Worm (Caenorhabditis elegans) whole organism, young adult: ENCODE measurements around the gene T09A5.5.
A peak's percentile ranks its signal among the peaks of the same experiment; 100 is the strongest.

Source experiments
- B0035.1 ChIP-seq: sonication (generic microtip); optimal IDR thresholded peaks from 2 replicates; lab custom pipeline; 2016; ENCODE audit warnings: missing genetic modification characterization, mild to moderate bottlenecking, missing compliant biosample characterization, missing genotype, missing genetic modification reagents
- B0336.3 ChIP-seq: fragments of 200-800 bp; sonication (Bioruptor generic); IDR thresholded peaks from 2 replicates; pipeline ENCODE4 v1.3.6; 2022; ENCODE audit warnings: missing genetic modification characterization, missing compliant biosample characterization
- D2030.7 ChIP-seq: fragments of 200-800 bp; sonication (Bioruptor generic); IDR thresholded peaks from 2 replicates; pipeline ENCODE4 v1.3.6; 2022; ENCODE audit warnings: missing genetic modification reagents, missing genetic modification characterization, missing compliant biosample characterization
- F10E7.11 ChIP-seq: sonication (generic microtip); optimal IDR thresholded peaks from 2 replicates; lab custom pipeline; 2017; ENCODE audit warnings: mild to moderate bottlenecking, missing genetic modification characterization, moderate library complexity, missing compliant biosample characterization
- F22D6.2 ChIP-seq: sonication (generic microtip); optimal IDR thresholded peaks from 2 replicates; lab custom pipeline; 2016; ENCODE audit warnings: mild to moderate bottlenecking, missing genetic modification characterization, missing compliant biosample characterization
- F57C9.4 ChIP-seq: sonication (generic microtip); optimal IDR thresholded peaks from 2 replicates; lab custom pipeline; 2017; ENCODE audit warnings: mild to moderate bottlenecking, missing genetic modification characterization, missing compliant biosample characterization
- K11D2.4 ChIP-seq: fragments of 200-800 bp; sonication (Bioruptor generic); IDR thresholded peaks from 2 replicates; pipeline ENCODE4 v1.3.6; 2022; ENCODE audit warnings: missing genetic modification reagents, missing genetic modification characterization, missing compliant biosample characterization
- T07F8.4 ChIP-seq: sonication (generic microtip); optimal IDR thresholded peaks from 2 replicates; lab custom pipeline; 2016; ENCODE audit warnings: mild to moderate bottlenecking, missing genetic modification characterization, moderate library complexity, missing compliant biosample characterization
- ama-1 ChIP-seq, 3 experiments: fragments of 150-350 bp in 1 of 3; sonication (generic microtip) in 2 of 3; optimal IDR thresholded peaks; 2 replicates each; lab custom pipeline; 2014 to 2018; ENCODE audit warnings: missing biosample characterization in 2 of 3, missing genetic modification characterization in 2 of 3, missing genetic modification reagents in 2 of 3
- athp-1 ChIP-seq: sonication (generic microtip); optimal IDR thresholded peaks from 2 replicates; lab custom pipeline; 2017; ENCODE audit warnings: mild to moderate bottlenecking, missing genetic modification characterization, missing compliant biosample characterization
- attf-3 ChIP-seq: fragments of 200-800 bp; sonication (Bioruptor generic); conservative IDR thresholded peaks from 2 replicates; pipeline ENCODE4 v1.3.6; 2022; ENCODE audit warnings: missing genetic modification reagents, missing genetic modification characterization, missing compliant biosample characterization
- attf-5 ChIP-seq: fragments of 200-800 bp; sonication (Bioruptor generic); optimal IDR thresholded peaks from 2 replicates; lab custom pipeline; 2018; ENCODE audit warnings: mild to moderate bottlenecking, missing genetic modification characterization, missing compliant biosample characterization
- attf-6 ChIP-seq: fragments of 200-800 bp; sonication (Bioruptor generic); IDR thresholded peaks from 2 replicates; pipeline ENCODE4 v1.3.6; 2022; ENCODE audit warnings: missing genetic modification reagents, missing genetic modification characterization, missing compliant biosample characterization
- cebp-1 ChIP-seq, 2 experiments: fragments of 200-800 bp in 1 of 2; sonication (Bioruptor generic) in 1 of 2; sonication (generic microtip) in 1 of 2; IDR thresholded peaks in 1 of 2; optimal IDR thresholded peaks in 1 of 2; 2 replicates each; pipeline versions ENCODE4 v1.3.6 to Lab custom; 2017 to 2022; ENCODE audit warnings: missing compliant biosample characterization in 2 of 2, missing genetic modification characterization in 2 of 2, mild to moderate bottlenecking in 1 of 2, missing genetic modification reagents in 1 of 2, moderate library complexity in 1 of 2
- ceh-79 ChIP-seq: sonication (generic microtip); optimal IDR thresholded peaks from 2 replicates; lab custom pipeline; 2017; ENCODE audit warnings: mild to moderate bottlenecking, missing genetic modification characterization, missing compliant biosample characterization
- efl-1 ChIP-seq: fragments of 150-350 bp; optimal IDR thresholded peaks from 2 replicates; lab custom pipeline; 2014; ENCODE audit warnings: missing biosample characterization, missing genetic modification reagents, missing genetic modification characterization
- egl-44 ChIP-seq: fragments of 200-800 bp; sonication (Bioruptor generic); IDR thresholded peaks from 2 replicates; pipeline ENCODE4 v1.3.6; 2022; ENCODE audit warnings: missing genetic modification reagents, missing genetic modification characterization, missing compliant biosample characterization
- fkh-3 ChIP-seq: sonication (generic microtip); optimal IDR thresholded peaks from 2 replicates; lab custom pipeline; 2016; ENCODE audit warnings: mild to moderate bottlenecking, missing genetic modification characterization, missing compliant biosample characterization
- gei-17 ChIP-seq: fragments of 200-800 bp; sonication (Bioruptor generic); optimal IDR thresholded peaks from 2 replicates; lab custom pipeline; 2018; ENCODE audit warnings: mild to moderate bottlenecking, missing genetic modification characterization, missing compliant biosample characterization
- hlh-12 ChIP-seq: sonication (generic microtip); optimal IDR thresholded peaks from 2 replicates; lab custom pipeline; 2016; ENCODE audit warnings: missing genetic modification characterization, missing compliant biosample characterization
- lsy-27 ChIP-seq: sonication (generic microtip); optimal IDR thresholded peaks from 2 replicates; lab custom pipeline; 2017; ENCODE audit warnings: missing genetic modification characterization, mild to moderate bottlenecking, missing compliant biosample characterization, antibody characterized with exemption, missing genotype, borderline replicate concordance; ENCODE audit not compliant: insufficient read depth
- madf-3 ChIP-seq: fragments of 200-800 bp; sonication (Bioruptor generic); IDR thresholded peaks from 2 replicates; pipeline ENCODE4 v1.3.6; 2022; ENCODE audit warnings: missing genetic modification reagents, missing genetic modification characterization, missing compliant biosample characterization
- nhr-179 ChIP-seq: sonication (generic microtip); optimal IDR thresholded peaks from 2 replicates; lab custom pipeline; 2016; ENCODE audit warnings: mild to moderate bottlenecking, missing genetic modification characterization, missing compliant biosample characterization
- nhr-27 ChIP-seq: fragments of 200-800 bp; sonication (Bioruptor generic); optimal IDR thresholded peaks from 2 replicates; lab custom pipeline; 2018; ENCODE audit warnings: mild to moderate bottlenecking, missing genetic modification characterization, moderate library complexity, missing compliant biosample characterization
- nhr-90 ChIP-seq: sonication (generic microtip); optimal IDR thresholded peaks from 2 replicates; lab custom pipeline; 2016; ENCODE audit warnings: missing genotype, mild to moderate bottlenecking, missing genetic modification characterization, missing compliant biosample characterization
- repo-1 ChIP-seq: sonication (generic microtip); optimal IDR thresholded peaks from 2 replicates; lab custom pipeline; 2017; ENCODE audit warnings: mild to moderate bottlenecking, missing genetic modification characterization, missing compliant biosample characterization
- sdz-38 ChIP-seq: sonication (generic microtip); optimal IDR thresholded peaks from 2 replicates; lab custom pipeline; 2016; ENCODE audit warnings: missing genotype, missing genetic modification characterization, missing compliant biosample characterization
- tbp1 ChIP-seq: fragments of 200-800 bp; sonication (Bioruptor generic); optimal IDR thresholded peaks from 2 replicates; lab custom pipeline; 2018; ENCODE audit warnings: mild to moderate bottlenecking, missing genetic modification characterization, missing compliant biosample characterization
- tbx-9 ChIP-seq: sonication (generic microtip); optimal IDR thresholded peaks from 2 replicates; lab custom pipeline; 2016; ENCODE audit warnings: borderline replicate concordance, missing genetic modification characterization, inconsistent platforms, missing compliant biosample characterization
- zfh-2 ChIP-seq: fragments of 200-800 bp; sonication (Bioruptor generic); conservative IDR thresholded peaks from 2 replicates; pipeline ENCODE4 v1.3.6; 2022; ENCODE audit warnings: missing genetic modification reagents, missing genetic modification characterization, missing compliant biosample characterization
- ztf-18 ChIP-seq: sonication (generic microtip); optimal IDR thresholded peaks from 2 replicates; lab custom pipeline; 2016; ENCODE audit warnings: missing genotype, mild to moderate bottlenecking, missing genetic modification characterization, missing compliant biosample characterization
- ztf-25 ChIP-seq: fragments of 200-800 bp; sonication (Bioruptor generic); IDR thresholded peaks from 2 replicates; pipeline ENCODE4 v1.3.6; 2022; ENCODE audit warnings: missing genetic modification reagents, missing genetic modification characterization, missing compliant biosample characterization
- ztf-28 ChIP-seq: fragments of 200-800 bp; sonication (Bioruptor generic); IDR thresholded peaks from 2 replicates; pipeline ENCODE4 v1.3.6; 2022; ENCODE audit warnings: missing genetic modification reagents, missing genetic modification characterization, missing compliant biosample characterization
- ztf-3 ChIP-seq: fragments of 200-800 bp; sonication (Bioruptor generic); optimal IDR thresholded peaks from 2 replicates; lab custom pipeline; 2018; ENCODE audit warnings: mild to moderate bottlenecking, missing genetic modification characterization, missing compliant biosample characterization
- ztf-6 ChIP-seq: fragments of 200-800 bp; sonication (Bioruptor generic); IDR thresholded peaks from 2 replicates; pipeline ENCODE4 v1.3.6; 2022; ENCODE audit warnings: missing genetic modification reagents, missing genetic modification characterization, missing compliant biosample characterization

The T09A5.5 gene

ce11 chrII:7808153-7808552 lies 45.4 kb downstream of the T09A5.5 start:
- TF ChIP-seq tbx-9 (tag; lab: Kevin White, UChicago) (no peak), ama-1 (optimal IDR thresholded peaks at IDR 0.05; lab: Kevin White, UChicago) (no peak), ama-1 (GFP tag; optimal IDR thresholded peaks at IDR 0.05; lab: Kevin White, UChicago) (no peak), T07F8.4 (no peak), hlh-12 (tag; lab: Kevin White, UChicago) (no peak), zfh-2 (GFP tag; lab: Robert Waterston, UW) (no peak), attf-6 (no peak), gei-17 (GFP tag; lab: Kevin White, UChicago) (no peak), lsy-27 (no peak), B0035.1 (no peak), ztf-28 (GFP tag; lab: Robert Waterston, UW) (no peak), repo-1 (no peak), attf-5 (GFP tag; lab: Kevin White, UChicago) (no peak), D2030.7 (no peak), sdz-38 (tag; lab: Kevin White, UChicago) (no peak)

- TF ChIP-seq B0035.1: no peak
- TF ChIP-seq efl-1 (GFP tag; lab: Kevin White, UChicago): peak; percentile 77
Measured at ce11 chrII:7806872-7807271, 46.7 kb downstream of the T09A5.5 start.

DNA sequence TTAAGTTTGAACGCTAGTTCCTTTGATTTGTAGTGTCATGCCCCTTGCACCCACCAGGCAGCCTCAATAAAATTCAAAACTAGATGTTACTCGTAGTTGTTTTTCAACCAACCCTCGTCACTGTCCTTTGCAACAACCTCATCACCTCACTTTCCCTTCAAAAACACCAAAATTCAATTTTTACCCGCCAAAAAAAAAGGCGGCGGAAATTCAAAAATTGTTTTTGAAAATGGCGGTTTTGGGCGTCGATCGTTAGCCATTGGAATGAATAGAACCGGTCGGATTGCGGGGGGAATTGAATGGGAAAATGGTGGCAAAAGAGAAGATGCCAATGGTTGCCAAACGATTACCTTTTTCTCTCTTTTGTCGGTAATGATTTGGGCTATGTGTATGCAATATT lies 47.5 kb downstream of the T09A5.5 start:
- TF ChIP-seq attf-3 (GFP tag; lab: Robert Waterston, UW) (no peak), athp-1 (no peak), nhr-90 (tag; lab: Kevin White, UChicago) (no peak), tbp1 (no peak), ztf-6 (GFP tag; lab: Robert Waterston, UW) (no peak), F10E7.11 (tag; lab: Kevin White, UChicago) (no peak), zfh-2 (GFP tag; lab: Robert Waterston, UW) (no peak), ztf-18 (tag; lab: Kevin White, UChicago) (no peak), F57C9.4 (tag; lab: Kevin White, UChicago) (no peak), madf-3 (no peak), fkh-3 (tag; lab: Kevin White, UChicago) (no peak), cebp-1 (GFP tag; IDR thresholded peaks at IDR 0.05; lab: Robert Waterston, UW) (no peak), cebp-1 (tag; optimal IDR thresholded peaks at IDR 0.05; lab: Kevin White, UChicago) (no peak), ztf-3 (GFP tag; lab: Kevin White, UChicago) (no peak)

- TF ChIP-seq nhr-27 (no peak), B0336.3 (GFP tag; lab: Robert Waterston, UW) (no peak), nhr-179 (tag; lab: Kevin White, UChicago) (no peak), egl-44 (no peak), F22D6.2 (no peak), T07F8.4 (no peak), ztf-25 (GFP tag; lab: Robert Waterston, UW) (no peak), ceh-79 (tag; lab: Kevin White, UChicago) (no peak), K11D2.4 (GFP tag; lab: Robert Waterston, UW) (no peak)
Measured at ce11 chrII:7803174-7803573, 50.4 kb downstream of the T09A5.5 start.
